Worm (Caenorhabditis elegans) whole organism, L3 larva: ENCODE results near the gene ZK688.10.

Experiments
- R02D3.7 ChIP-seq: fragments of 150-350 bp; optimal IDR thresholded peaks from 2 replicates; lab custom pipeline; 2014; ENCODE audit warnings: missing biosample characterization, missing genetic modification characterization
- ZK546.5 ChIP-seq: sonication (generic microtip); optimal IDR thresholded peaks from 2 replicates; lab custom pipeline; 2017; ENCODE audit warnings: missing biosample characterization, missing genetic modification characterization
- aly-2 ChIP-seq: fragments of 150-350 bp; optimal IDR thresholded peaks from 2 replicates; lab custom pipeline; 2014; ENCODE audit warnings: missing biosample characterization, missing genetic modification characterization
- ama-1 ChIP-seq: fragments of 150-350 bp; optimal IDR thresholded peaks from 2 replicates; lab custom pipeline; 2018
- ceh-28 ChIP-seq: fragments of 150-350 bp; optimal IDR thresholded peaks from 2 replicates; lab custom pipeline; 2014; ENCODE audit warnings: missing biosample characterization, missing genetic modification reagents, missing genetic modification characterization
- ceh-82 ChIP-seq: fragments of 150-350 bp; optimal IDR thresholded peaks from 2 replicates; lab custom pipeline; 2014; ENCODE audit warnings: missing biosample characterization, missing genetic modification characterization
- daf-12 ChIP-seq: fragments of 150-350 bp; optimal IDR thresholded peaks from 2 replicates; lab custom pipeline; 2014; ENCODE audit warnings: missing biosample characterization, missing genetic modification reagents, missing genetic modification characterization
- egl-27 ChIP-seq: sonication (generic microtip); optimal IDR thresholded peaks from 4 replicates; lab custom pipeline; 2017; ENCODE audit warnings: missing biosample characterization, missing genetic modification reagents, missing genetic modification characterization
- egl-5 ChIP-seq: fragments of 150-350 bp; optimal IDR thresholded peaks from 2 replicates; lab custom pipeline; 2017; ENCODE audit warnings: missing biosample characterization, missing genetic modification reagents, missing genetic modification characterization, inconsistent platforms
- elt-1 ChIP-seq: fragments of 150-350 bp; optimal IDR thresholded peaks from 2 replicates; lab custom pipeline; 2014; ENCODE audit warnings: missing biosample characterization, missing genetic modification characterization
- elt-2 ChIP-seq: sonication (generic microtip); optimal IDR thresholded peaks from 2 replicates; lab custom pipeline; 2016; ENCODE audit warnings: missing genetic modification reagents, mild to moderate bottlenecking, missing genetic modification characterization, missing compliant biosample characterization
- elt-3 ChIP-seq, 3 experiments: fragments of 150-350 bp in 1 of 3; sonication (generic microtip) in 2 of 3; optimal IDR thresholded peaks; 2 replicates in 2 of 3; 4 replicates in 1 of 3; lab custom pipeline; 2014 to 2017; ENCODE audit warnings: missing biosample characterization in 3 of 3, missing genetic modification characterization in 3 of 3
- eor-1 ChIP-seq, 2 experiments: fragments of 150-350 bp; optimal IDR thresholded peaks; 2 replicates each; lab custom pipeline; 2014 to 2018; ENCODE audit warnings: missing biosample characterization in 2 of 2, missing genetic modification characterization in 2 of 2
- fkh-10 ChIP-seq: sonication (generic microtip); optimal IDR thresholded peaks from 2 replicates; lab custom pipeline; 2017; ENCODE audit warnings: missing biosample characterization, missing genetic modification reagents, missing genetic modification characterization
- fkh-2 ChIP-seq: fragments of 150-350 bp; optimal IDR thresholded peaks from 2 replicates; lab custom pipeline; 2014; ENCODE audit warnings: missing biosample characterization, missing genetic modification reagents, missing genetic modification characterization
- hmg-11 ChIP-seq: sonication (generic microtip); optimal IDR thresholded peaks from 2 replicates; lab custom pipeline; 2016; ENCODE audit warnings: missing genetic modification characterization, missing compliant biosample characterization
- jun-1 ChIP-seq: fragments of 150-350 bp; optimal IDR thresholded peaks from 2 replicates; lab custom pipeline; 2014; ENCODE audit warnings: missing biosample characterization, missing genetic modification reagents, missing genetic modification characterization
- lin-15B ChIP-seq: fragments of 150-350 bp; optimal IDR thresholded peaks from 2 replicates; lab custom pipeline; 2014; ENCODE audit warnings: missing biosample characterization, missing genetic modification characterization
- lsy-12 ChIP-seq: sonication (generic microtip); optimal IDR thresholded peaks from 2 replicates; lab custom pipeline; 2016; ENCODE audit warnings: mild to moderate bottlenecking, missing genetic modification characterization, missing compliant biosample characterization
- mdl-1 ChIP-seq: fragments of 150-350 bp; optimal IDR thresholded peaks from 2 replicates; lab custom pipeline; 2014; ENCODE audit warnings: missing biosample characterization, missing genetic modification characterization
- mml-1 ChIP-seq: fragments of 150-350 bp; sonication (generic microtip); optimal IDR thresholded peaks from 3 replicates; lab custom pipeline; 2014; ENCODE audit warnings: missing biosample characterization, missing genetic modification characterization
- nfya-1 ChIP-seq: sonication (generic microtip); optimal IDR thresholded peaks from 2 replicates; lab custom pipeline; 2017; ENCODE audit warnings: missing genetic modification characterization, mild to moderate bottlenecking, missing compliant biosample characterization, antibody characterized with exemption, moderate library complexity; ENCODE audit not compliant: insufficient read depth
- nhr-12 ChIP-seq: fragments of 150-350 bp; optimal IDR thresholded peaks from 2 replicates; lab custom pipeline; 2014; ENCODE audit warnings: missing biosample characterization, missing genetic modification characterization
- nhr-23 ChIP-seq: fragments of 150-350 bp; optimal IDR thresholded peaks from 2 replicates; lab custom pipeline; 2014; ENCODE audit warnings: missing biosample characterization, missing genetic modification reagents, missing genetic modification characterization
- nhr-25 ChIP-seq: sonication (generic microtip); optimal IDR thresholded peaks from 2 replicates; lab custom pipeline; 2017; ENCODE audit warnings: missing biosample characterization, missing genetic modification characterization
- nhr-28 ChIP-seq: fragments of 150-350 bp; optimal IDR thresholded peaks from 2 replicates; lab custom pipeline; 2014; ENCODE audit warnings: missing biosample characterization, missing genetic modification characterization
- nhr-43 ChIP-seq: sonication (generic microtip); optimal IDR thresholded peaks from 2 replicates; lab custom pipeline; 2016; ENCODE audit warnings: mild to moderate bottlenecking, missing genetic modification characterization, missing compliant biosample characterization; ENCODE audit not compliant: poor library complexity, severe bottlenecking
- nhr-67 ChIP-seq: fragments of 150-350 bp; optimal IDR thresholded peaks from 2 replicates; lab custom pipeline; 2014; ENCODE audit warnings: missing biosample characterization, missing genetic modification characterization
- nhr-76 ChIP-seq: fragments of 150-350 bp; sonication (generic microtip); optimal IDR thresholded peaks from 5 replicates; lab custom pipeline; 2014; ENCODE audit warnings: missing biosample characterization, missing genetic modification characterization
- nhr-77 ChIP-seq: fragments of 150-350 bp; optimal IDR thresholded peaks from 2 replicates; lab custom pipeline; 2014; ENCODE audit warnings: missing biosample characterization, missing genetic modification characterization
- pha-4 ChIP-seq: fragments of 150-350 bp; optimal IDR thresholded peaks from 2 replicates; lab custom pipeline; 2014; ENCODE audit warnings: missing biosample characterization, missing genetic modification reagents, missing genetic modification characterization
- pqm-1 ChIP-seq: fragments of 150-350 bp; optimal IDR thresholded peaks from 2 replicates; lab custom pipeline; 2017; ENCODE audit warnings: missing biosample characterization, missing genetic modification characterization, inconsistent platforms
- sea-2 ChIP-seq: fragments of 150-350 bp; sonication (generic microtip); optimal IDR thresholded peaks from 4 replicates; lab custom pipeline; 2014; ENCODE audit warnings: missing biosample characterization, missing genetic modification reagents, missing genetic modification characterization
- tbx-2 ChIP-seq: sonication (generic microtip); optimal IDR thresholded peaks from 2 replicates; lab custom pipeline; 2016; ENCODE audit warnings: mild to moderate bottlenecking, missing genetic modification characterization, missing compliant biosample characterization
- unc-62 ChIP-seq: fragments of 150-350 bp; sonication (generic microtip); optimal IDR thresholded peaks from 4 replicates; lab custom pipeline; 2014; ENCODE audit warnings: missing biosample characterization, missing genetic modification reagents, missing genetic modification characterization
- zag-1 ChIP-seq: fragments of 150-350 bp; optimal IDR thresholded peaks from 2 replicates; lab custom pipeline; 2014; ENCODE audit warnings: missing biosample characterization, missing genetic modification characterization
- ztf-11 ChIP-seq: fragments of 150-350 bp; optimal IDR thresholded peaks from 2 replicates; lab custom pipeline; 2014; ENCODE audit warnings: missing biosample characterization, missing genetic modification characterization
- ztf-4 ChIP-seq: fragments of 150-350 bp; optimal IDR thresholded peaks from 2 replicates; lab custom pipeline; 2014; ENCODE audit warnings: missing biosample characterization, missing genetic modification characterization

ZK688.10 gene

DNA sequence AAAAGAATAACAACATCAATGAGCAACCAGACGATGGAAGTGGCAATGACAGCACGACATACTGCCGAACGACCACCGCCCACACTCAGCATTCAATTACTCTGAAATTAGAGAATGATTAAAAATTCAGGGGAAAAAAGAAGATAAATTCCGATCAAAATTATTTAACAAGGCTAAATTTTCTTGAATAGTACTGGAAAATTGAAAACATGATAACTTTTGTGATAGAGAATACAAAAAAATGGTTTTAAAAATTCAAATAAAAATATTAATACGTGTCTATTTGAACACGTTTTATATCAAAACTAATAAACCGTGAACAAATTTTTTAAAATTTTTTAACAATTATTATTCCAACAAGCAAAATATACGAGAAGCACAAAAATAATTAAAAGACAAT is 20.8 kb upstream of the ZK688.10 start, which contains the start of gene gly-3:
Gene gly-3 (minus strand): TSS at position 101 of the 400 bp plus-strand sequence.
- TF ChIP-seq R02D3.7 (tag; lab: Kevin White, UChicago) (no peak), ceh-82 (tag; lab: Kevin White, UChicago) (no peak), nhr-28 (tag; lab: Kevin White, UChicago) (no peak), mml-1 (tag; lab: Kevin White, UChicago) (no peak), fkh-2 (tag; lab: Kevin White, UChicago) (no peak), unc-62 (GFP tag; lab: Kevin White, UChicago) (no peak), ztf-11 (no peak), lsy-12 (no peak), tbx-2 (tag; lab: Kevin White, UChicago) (no peak), pqm-1 (tag; lab: Kevin White, UChicago) (no peak), egl-5 (tag; lab: Kevin White, UChicago) (no peak), fkh-10 (GFP tag; lab: Kevin White, UChicago) (no peak), ceh-28 (no peak), aly-2 (no peak), nhr-77 (tag; lab: Kevin White, UChicago) (no peak)
- TF ChIP-seq, all 47 proteins: peak for 0

DNA sequence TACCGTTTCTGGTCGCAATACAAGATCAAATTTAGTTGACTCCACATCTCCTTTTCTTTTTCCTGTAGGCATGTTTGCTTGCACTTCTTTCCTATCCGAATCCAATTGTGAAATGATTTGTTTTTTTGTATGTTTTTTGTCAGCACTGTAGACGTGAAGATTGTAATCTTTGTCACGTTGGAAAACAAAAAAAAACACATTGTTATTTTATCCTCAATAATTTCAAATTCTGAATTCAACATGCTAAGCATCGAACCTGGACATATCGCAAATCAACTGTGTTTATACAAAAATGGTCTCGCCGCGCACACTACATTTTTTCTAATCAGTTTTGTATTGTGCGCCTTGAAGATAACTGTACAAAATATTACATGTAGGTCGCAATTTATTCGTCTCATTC is 16.7 kb upstream of the ZK688.10 start, which contains the start of gene ZK688.12:
Gene ZK688.12 (minus strand): TSS at position 101 of the 400 bp plus-strand sequence.
- TF ChIP-seq nhr-43 (tag; lab: Kevin White, UChicago) (no peak), ama-1 (lab: Kevin White, UChicago) (no peak), daf-12 (tag; lab: Kevin White, UChicago) (no peak), jun-1 (tag; lab: Kevin White, UChicago) (no peak), mdl-1 (tag; lab: Kevin White, UChicago) (no peak), nhr-77 (tag; lab: Kevin White, UChicago) (no peak), fkh-2 (tag; lab: Kevin White, UChicago) (no peak)

DNA sequence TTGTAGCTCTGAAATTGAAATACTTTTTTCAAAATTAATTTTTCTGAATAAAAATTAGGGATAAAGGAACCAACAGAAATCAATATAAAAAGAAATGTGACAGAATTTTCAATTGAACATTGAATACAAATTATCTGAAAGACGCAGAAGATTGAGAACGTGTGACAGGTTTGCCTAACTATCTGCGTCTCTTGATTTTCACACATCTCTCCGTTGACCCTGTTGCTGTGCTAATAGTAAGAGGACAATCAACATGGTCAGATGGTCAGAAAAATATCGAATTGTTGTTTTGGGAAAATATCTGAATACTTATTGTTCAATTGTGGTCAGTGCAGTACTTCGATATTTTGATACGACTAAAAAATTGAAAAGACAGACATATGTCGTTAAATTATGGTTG is 14.8 kb upstream of the ZK688.10 start, which contains the start of gene ZK688.7:
Gene ZK688.7 (minus strand): TSS at position 14 of the 400 bp plus-strand sequence.
- TF ChIP-seq jun-1 (tag; lab: Kevin White, UChicago) (no peak), nhr-76 (no peak), zag-1 (tag; lab: Kevin White, UChicago) (no peak), nhr-25 (tag; lab: Kevin White, UChicago) (peak; percentile 59), ceh-28 (no peak), tbx-2 (tag; lab: Kevin White, UChicago) (no peak), ama-1 (lab: Kevin White, UChicago) (no peak), aly-2 (no peak), nhr-23 (peak; percentile 68), lin-15B (tag; lab: Kevin White, UChicago) (no peak), nhr-12 (tag; lab: Kevin White, UChicago) (no peak), mml-1 (tag; lab: Kevin White, UChicago) (no peak), ztf-4 (tag; lab: Kevin White, UChicago) (no peak), pqm-1 (tag; lab: Kevin White, UChicago) (no peak), unc-62 (GFP tag; lab: Kevin White, UChicago) (no peak), elt-3 (tag; optimal IDR thresholded peaks at IDR 0.05; lab: Kevin White, UChicago) (no peak), pha-4 (peak; percentile 52), egl-5 (tag; lab: Kevin White, UChicago) (no peak), lsy-12 (no peak), ZK546.5 (tag; lab: Kevin White, UChicago) (no peak), egl-27 (tag; lab: Kevin White, UChicago) (no peak), nfya-1 (tag; lab: Kevin White, UChicago) (peak; percentile 28), nhr-77 (tag; lab: Kevin White, UChicago) (no peak), eor-1 (tag; optimal IDR thresholded peaks at IDR 0.05; lab: Kevin White, UChicago) (no peak), hmg-11 (tag; lab: Kevin White, UChicago) (no peak), elt-2 (tag; lab: Kevin White, UChicago) (no peak), elt-1 (no peak), ceh-82 (tag; lab: Kevin White, UChicago) (no peak)

DNA sequence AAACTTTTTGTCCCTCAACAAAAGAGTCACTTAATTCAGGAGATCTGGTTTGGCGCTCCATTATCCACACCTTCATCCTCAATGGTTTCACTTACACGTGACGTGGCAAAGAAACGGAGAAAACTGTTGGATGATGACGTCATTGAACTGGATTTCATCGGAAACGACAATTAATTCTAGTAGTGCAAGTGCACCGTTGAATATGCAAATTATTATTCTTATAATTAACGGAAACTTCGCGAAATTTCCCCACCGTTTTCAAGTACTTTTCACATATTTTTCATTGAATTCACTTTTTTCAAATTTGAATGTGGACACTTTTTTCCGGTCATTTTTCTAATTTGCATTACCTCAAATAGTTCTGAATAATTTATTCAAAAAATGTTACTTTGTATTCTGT is 12.4 kb upstream of the ZK688.10 start, which contains the start of gene ZK688.1:
Gene ZK688.1 (plus strand): TSS at position 301 of the 400 bp plus-strand sequence.
- TF ChIP-seq ztf-4 (tag; lab: Kevin White, UChicago) = no peak
- TF ChIP-seq ceh-28 = no peak
- TF ChIP-seq nhr-25 (tag; lab: Kevin White, UChicago) = no peak
- TF ChIP-seq nhr-67 (tag; lab: Kevin White, UChicago) = no peak
- TF ChIP-seq nhr-76 = no peak
- TF ChIP-seq R02D3.7 (tag; lab: Kevin White, UChicago) = no peak
- TF ChIP-seq sea-2 (GFP tag; lab: Kevin White, UChicago) = no peak
- no peak for TF ChIP-seq nhr-12 (tag; lab: Kevin White, UChicago)
- TF ChIP-seq ceh-82 (tag; lab: Kevin White, UChicago) = no peak
